Fruit fly (Drosophila melanogaster): ENCODE measurements around the gene Gbeta13F.

The Gbeta13F gene

dm6 chrX:15811666-15812614 lies 48.0 kb upstream of the Gbeta13F start (continued):
- TF ChIP-seq abd-A (tag; optimal IDR thresholded peaks at IDR 0.05) (peak; percentile 64), CG3163 (GFP tag; optimal IDR thresholded peaks at IDR 0.05) (peak; percentile 67), Dip2 (GFP tag; IDR thresholded peaks at IDR 0.05) (no peak), HmgD (GFP tag; optimal IDR thresholded peaks at IDR 0.05) (no peak), Sox100B (GFP tag; optimal IDR thresholded peaks at IDR 0.05) (no peak), pnt (GFP tag; optimal IDR thresholded peaks at IDR 0.05) (no peak), CG4854 (GFP tag; optimal IDR thresholded peaks at IDR 0.05) (no peak), zfh2 (GFP tag; optimal IDR thresholded peaks at IDR 0.05) (no peak), slbo (GFP tag; IDR thresholded peaks at IDR 0.05) (no peak), Scr (GFP tag; IDR thresholded peaks at IDR 0.05; ENCODE audit: partially characterized antibody) (peak; percentile 23; the same call in 1 of the 2 replicates), ash1 (GFP tag; optimal IDR thresholded peaks at IDR 0.05) (no peak), kah (GFP tag; optimal IDR thresholded peaks at IDR 0.05) (no peak), Doc2 (GFP tag; IDR thresholded peaks at IDR 0.05) (no peak), CG11247 (GFP tag; IDR thresholded peaks at IDR 0.05) (no peak), Hey (tag; optimal IDR thresholded peaks at IDR 0.05) (peak; percentile 8), Deaf1 (tag; optimal IDR thresholded peaks at IDR 0.05) (peak; percentile 51), sc (optimal IDR thresholded peaks at IDR 0.05) (no peak), sc (GFP tag; optimal IDR thresholded peaks at IDR 0.05) (no peak), MBD-R2 (GFP tag; IDR thresholded peaks at IDR 0.05) (no peak), CG11695 (GFP tag; IDR thresholded peaks at IDR 0.05) (no peak), CG15073 (GFP tag; optimal IDR thresholded peaks at IDR 0.05) (no peak), mirr (GFP tag; optimal IDR thresholded peaks at IDR 0.05) (peak; percentile 44), HLH3B (GFP tag; IDR thresholded peaks at IDR 0.05) (peak; percentile 14; the same call in 1 of the 2 replicates), Stat92E (GFP tag; optimal IDR thresholded peaks at IDR 0.05) (no peak), prd (optimal IDR thresholded peaks at IDR 0.05) (no peak), prd (GFP tag; IDR thresholded peaks at IDR 0.05) (0 out of 3 replicates have a peak, but pooled peaks have one; percentile 16), yki (optimal IDR thresholded peaks at IDR 0.05) (peak; percentile 98), sqz (GFP tag; optimal IDR thresholded peaks at IDR 0.05) (peak; percentile 44), zen2 (GFP tag; IDR thresholded peaks at IDR 0.05; ENCODE audit: partially characterized antibody) (peak; percentile 45; the same call in 2 of the 3 replicates), Chrac-16 (GFP tag; optimal IDR thresholded peaks at IDR 0.05) (no peak), schlank (tag; optimal IDR thresholded peaks at IDR 0.05) (no peak), CG14860 (GFP tag; IDR thresholded peaks at IDR 0.05; ENCODE audit: partially characterized antibody) (no peak), Med (GFP tag) (peak; percentile 32), CG6765 (GFP tag; optimal IDR thresholded peaks at IDR 0.05) (peak; percentile 56), HLHmδ (GFP tag; optimal IDR thresholded peaks at IDR 0.05) (peak; percentile 9), CG1792 (GFP tag; optimal IDR thresholded peaks at IDR 0.05) (no peak), CG6854 (GFP tag; optimal IDR thresholded peaks at IDR 0.05) (no peak), insv (GFP tag; optimal IDR thresholded peaks at IDR 0.05) (peak in 1 of 2 experiments; percentile 64), CG13287 (GFP tag; IDR thresholded peaks at IDR 0.05; ENCODE audit: partially characterized antibody) (peak; percentile 32; the same call in 1 of the 2 replicates), CG32532 (GFP tag; IDR thresholded peaks at IDR 0.05) (peak; percentile 62; the same call in 1 of the 2 replicates), CG30431 (GFP tag; optimal IDR thresholded peaks at IDR 0.05) (no peak), CG9932 (GFP tag; IDR thresholded peaks at IDR 0.05) (peak; percentile 34; the same call in 1 of the 2 replicates), Oli (tag; optimal IDR thresholded peaks at IDR 0.05) (no peak), Pdp1 (GFP tag; optimal IDR thresholded peaks at IDR 0.05) (peak in 1 of 2 experiments; percentile 31), Fer2 (tag; optimal IDR thresholded peaks at IDR 0.05) (no peak), stc (GFP tag; IDR thresholded peaks at IDR 0.05) (peak; percentile 26; the same call in 1 of the 2 replicates), ems (GFP tag; optimal IDR thresholded peaks at IDR 0.05) (no peak), so (GFP tag; IDR thresholded peaks at IDR 0.05) (peak; percentile 38; the same call in 2 of the 3 replicates), CG3995 (GFP tag; optimal IDR thresholded peaks at IDR 0.05) (no peak)

Measured in whole organism, embryonic.